Fruit fly (Drosophila melanogaster): ENCODE data around the gene CTCF.

CTCF gene

dm6 chr3L:7334990-7335389, 21.5 kb downstream of the CTCF start, which contains the start of the genes wrm1 and wrm2 (continued):
- TF ChIP-seq Myb (GFP tag; optimal IDR thresholded peaks at IDR 0.05) (peak; percentile 28), bab2 (GFP tag; optimal IDR thresholded peaks at IDR 0.05) (no peak), Pdp1 (GFP tag; optimal IDR thresholded peaks at IDR 0.05) (no peak), CG15479 (GFP tag; optimal IDR thresholded peaks at IDR 0.05) (no peak), Ada2b (GFP tag; IDR thresholded peaks at IDR 0.05) (no peak), CG6791 (GFP tag; IDR thresholded peaks at IDR 0.05; ENCODE audit: partially characterized antibody) (peak; percentile 67), CG15269 (tag; optimal IDR thresholded peaks at IDR 0.05) (no peak), Tbp (GFP tag; optimal IDR thresholded peaks at IDR 0.05) (no peak), Bgb (GFP tag; IDR thresholded peaks at IDR 0.05; ENCODE audit: partially characterized antibody) (peak; percentile 70), Aef1 (GFP tag; IDR thresholded peaks at IDR 0.05) (no peak), stc (GFP tag; IDR thresholded peaks at IDR 0.05) (no peak), trem (tag; optimal IDR thresholded peaks at IDR 0.05) (peak; percentile 55), CG1647 (GFP tag; optimal IDR thresholded peaks at IDR 0.05) (no peak), cg (GFP tag; optimal IDR thresholded peaks at IDR 0.05) (no peak), yki (optimal IDR thresholded peaks at IDR 0.05) (no peak), sna (GFP tag; IDR thresholded peaks at IDR 0.05; ENCODE audit: partially characterized antibody) (no peak; the same call in 1 of the 2 replicates), YL-1 (GFP tag; optimal IDR thresholded peaks at IDR 0.05) (peak; percentile 93), Gug (GFP tag; IDR thresholded peaks at IDR 0.05) (no peak), CG10267 (tag; optimal IDR thresholded peaks at IDR 0.05) (peak; percentile 47), fd96Cb (tag; optimal IDR thresholded peaks at IDR 0.05) (no peak), sc (optimal IDR thresholded peaks at IDR 0.05) (no peak), sc (GFP tag; optimal IDR thresholded peaks at IDR 0.05) (no peak), Ssrp (tag; optimal IDR thresholded peaks at IDR 0.05) (no peak), sens-2 (GFP tag; IDR thresholded peaks at IDR 0.05) (no peak), zen2 (GFP tag; IDR thresholded peaks at IDR 0.05; ENCODE audit: partially characterized antibody) (no peak), CG7271 (tag; optimal IDR thresholded peaks at IDR 0.05) (no peak), CG8944 (GFP tag; optimal IDR thresholded peaks at IDR 0.05) (no peak), CG43689 (GFP tag; IDR thresholded peaks at IDR 0.05) (no peak), odd (GFP tag; optimal IDR thresholded peaks at IDR 0.05) (no peak), Doc3 (GFP tag; IDR thresholded peaks at IDR 0.05; ENCODE audit: partially characterized antibody) (peak; percentile 57; the same call in 1 of the 3 replicates), kni (GFP tag; optimal IDR thresholded peaks at IDR 0.05) (no peak), tup (GFP tag; optimal IDR thresholded peaks at IDR 0.05) (no peak), NfI (GFP tag; optimal IDR thresholded peaks at IDR 0.05) (no peak), CG12769 (tag; optimal IDR thresholded peaks at IDR 0.05) (no peak), Mes4 (GFP tag; optimal IDR thresholded peaks at IDR 0.05) (no peak), CG30431 (GFP tag; optimal IDR thresholded peaks at IDR 0.05) (no peak), dm (GFP tag; optimal IDR thresholded peaks at IDR 0.05) (peak; percentile 54), CG11695 (GFP tag; IDR thresholded peaks at IDR 0.05) (no peak), Max (GFP tag; optimal IDR thresholded peaks at IDR 0.05) (peak; percentile 31), unpg (GFP tag; optimal IDR thresholded peaks at IDR 0.05) (no peak), CG7839 (tag; optimal IDR thresholded peaks at IDR 0.05) (no peak), chm (GFP tag; IDR thresholded peaks at IDR 0.05) (no peak), CG7928 (GFP tag; optimal IDR thresholded peaks at IDR 0.05) (no peak), disco-r (GFP tag; optimal IDR thresholded peaks at IDR 0.05) (no peak), CG17328 (GFP tag; IDR thresholded peaks at IDR 0.05) (no peak), E2f1 (GFP tag; IDR thresholded peaks at IDR 0.05) (no peak), nau (GFP tag; optimal IDR thresholded peaks at IDR 0.05) (no peak), Hr51 (GFP tag; optimal IDR thresholded peaks at IDR 0.05) (peak in 1 of 2 experiments; percentile 15), NC2α (GFP tag; optimal IDR thresholded peaks at IDR 0.05) (no peak), CG12071 (GFP tag; optimal IDR thresholded peaks at IDR 0.05) (no peak), unc-4 (GFP tag; IDR thresholded peaks at IDR 0.05; ENCODE audit: partially characterized antibody) (peak; percentile 62)
